Fruit fly (Drosophila melanogaster) whole organism, prepupa: Measurements from ENCODE around the gene CG6310.

Experiments used
- Blimp-1 ChIP-seq: fragments of 200-800 bp; sonication (Bioruptor generic); optimal IDR thresholded peaks from 3 replicates; lab custom pipeline; 2017; ENCODE audit warnings: missing biosample characterization, missing genetic modification characterization, mild to moderate bottlenecking, moderate library complexity, missing genetic modification reagents
- CG10631 ChIP-seq: fragments of 200-800 bp; sonication (Bioruptor generic); optimal IDR thresholded peaks from 2 replicates; lab custom pipeline; 2016; ENCODE audit warnings: missing biosample characterization, missing genetic modification characterization
- CG11294 ChIP-seq: fragments of 200-800 bp; sonication (Bioruptor generic); IDR thresholded peaks from 2 replicates; pipeline ENCODE4 v1.3.6; 2022; ENCODE audit warnings: missing biosample characterization, missing genetic modification characterization
- CG11762 ChIP-seq: fragments of 200-800 bp; sonication (Bioruptor generic); optimal IDR thresholded peaks from 3 replicates; lab custom pipeline; 2016; ENCODE audit warnings: missing biosample characterization, missing genetic modification characterization; ENCODE audit not compliant: insufficient read depth
- CG11902 ChIP-seq: fragments of 200-800 bp; sonication (Bioruptor generic); optimal IDR thresholded peaks from 3 replicates; lab custom pipeline; 2016; ENCODE audit warnings: missing biosample characterization, missing genetic modification characterization
- CG15336 ChIP-seq: fragments of 200-800 bp; sonication (Bioruptor generic); IDR thresholded peaks from 2 replicates; pipeline ENCODE4 v1.3.6; 2022; ENCODE audit warnings: missing biosample characterization, missing genetic modification characterization
- CG1621 ChIP-seq: fragments of 200-800 bp; sonication (Bioruptor generic); optimal IDR thresholded peaks from 3 replicates; lab custom pipeline; 2018; ENCODE audit warnings: missing biosample characterization, mild to moderate bottlenecking, missing genetic modification characterization
- CG31627 ChIP-seq: fragments of 200-800 bp; sonication (Bioruptor generic); optimal IDR thresholded peaks from 3 replicates; lab custom pipeline; 2016; ENCODE audit warnings: missing biosample characterization, missing genetic modification characterization
- CG32006 ChIP-seq: fragments of 200-800 bp; sonication (Bioruptor generic); optimal IDR thresholded peaks from 3 replicates; lab custom pipeline; 2017; ENCODE audit warnings: missing biosample characterization, mild to moderate bottlenecking, missing genetic modification characterization
- CG34406 ChIP-seq: fragments of 200-800 bp; sonication (Bioruptor generic); optimal IDR thresholded peaks from 3 replicates; lab custom pipeline; 2016; ENCODE audit warnings: missing biosample characterization, missing genetic modification characterization
- CG3919 ChIP-seq: fragments of 200-800 bp; sonication (Bioruptor generic); optimal IDR thresholded peaks from 3 replicates; lab custom pipeline; 2016; ENCODE audit warnings: missing biosample characterization, missing genetic modification characterization
- CG4318 ChIP-seq: fragments of 200-800 bp; sonication (Bioruptor generic); optimal IDR thresholded peaks from 3 replicates; lab custom pipeline; 2017; ENCODE audit warnings: missing biosample characterization, mild to moderate bottlenecking, missing genetic modification characterization
- CG6163 ChIP-seq: fragments of 200-800 bp; sonication (Bioruptor generic); IDR thresholded peaks from 3 replicates; pipeline ENCODE4 v1.3.6; 2022; ENCODE audit warnings: missing biosample characterization, missing genetic modification characterization
- CG6792 ChIP-seq: fragments of 200-800 bp; sonication (Bioruptor generic); optimal IDR thresholded peaks from 3 replicates; lab custom pipeline; 2016; ENCODE audit warnings: missing biosample characterization, missing genetic modification characterization
- CG6854 ChIP-seq: fragments of 200-800 bp; sonication (Bioruptor generic); optimal IDR thresholded peaks from 2 replicates; lab custom pipeline; 2017; ENCODE audit warnings: missing biosample characterization, mild to moderate bottlenecking, missing genetic modification characterization
- CG7368 ChIP-seq: fragments of 200-800 bp; sonication (Bioruptor generic); optimal IDR thresholded peaks from 3 replicates; lab custom pipeline; 2016; ENCODE audit warnings: missing biosample characterization, missing genetic modification characterization
- CG8119 ChIP-seq: fragments of 200-800 bp; sonication (Bioruptor generic); IDR thresholded peaks from 3 replicates; pipeline ENCODE4 v1.3.6; 2022; ENCODE audit warnings: missing biosample characterization, missing genetic modification characterization
- CG8319 ChIP-seq: fragments of 200-800 bp; sonication (Bioruptor generic); optimal IDR thresholded peaks from 3 replicates; lab custom pipeline; 2016; ENCODE audit warnings: missing biosample characterization, missing genetic modification characterization
- CG8632 ChIP-seq: fragments of 200-800 bp; sonication (Bioruptor generic); optimal IDR thresholded peaks from 3 replicates; lab custom pipeline; 2016; ENCODE audit warnings: missing biosample characterization, missing genetic modification characterization
- CG9139 ChIP-seq: fragments of 200-800 bp; sonication (Bioruptor generic); optimal IDR thresholded peaks from 3 replicates; lab custom pipeline; 2017; ENCODE audit warnings: missing biosample characterization, mild to moderate bottlenecking, missing genetic modification characterization
- Eip78C ChIP-seq: fragments of 200-800 bp; sonication (Bioruptor generic); peaks from one replicate; lab custom pipeline; 2016; ENCODE audit warnings: missing biosample characterization, missing genetic modification characterization
- Eip93F ChIP-seq: fragments of 200-800 bp; sonication (Bioruptor generic); optimal IDR thresholded peaks from 2 replicates; lab custom pipeline; 2016; ENCODE audit warnings: missing biosample characterization, mild to moderate bottlenecking, missing genetic modification characterization
- Ets21C ChIP-seq: fragments of 200-800 bp; sonication (Bioruptor generic); optimal IDR thresholded peaks from 3 replicates; lab custom pipeline; 2016; ENCODE audit warnings: missing biosample characterization, missing genetic modification characterization
- Ets96B ChIP-seq: fragments of 200-800 bp; optimal IDR thresholded peaks from 2 replicates; lab custom pipeline; 2019; ENCODE audit warnings: missing biosample characterization, mild to moderate bottlenecking, missing genetic modification characterization, moderate library complexity
- Gug ChIP-seq: fragments of 200-800 bp; sonication (Bioruptor generic); IDR thresholded peaks from 2 replicates; pipeline ENCODE4 v1.3.6; 2022; ENCODE audit warnings: missing biosample characterization, missing genetic modification characterization
- Hr39 ChIP-seq: fragments of 200-800 bp; sonication (Bioruptor generic); optimal IDR thresholded peaks from 2 replicates; lab custom pipeline; 2016; ENCODE audit warnings: missing biosample characterization, missing genetic modification characterization
- Hr4 ChIP-seq: fragments of 200-800 bp; sonication (Bioruptor generic); optimal IDR thresholded peaks from 3 replicates; lab custom pipeline; 2016; ENCODE audit warnings: missing biosample characterization, missing genetic modification characterization
- OdsH ChIP-seq: fragments of 200-800 bp; sonication (Bioruptor generic); optimal IDR thresholded peaks from 3 replicates; lab custom pipeline; 2016; ENCODE audit warnings: missing biosample characterization, missing genetic modification characterization
- Sox15 ChIP-seq: fragments of 200-800 bp; sonication (Bioruptor generic); optimal IDR thresholded peaks from 3 replicates; lab custom pipeline; 2016; ENCODE audit warnings: missing biosample characterization, missing genetic modification characterization
- achi ChIP-seq: fragments of 200-800 bp; sonication (Bioruptor generic); optimal IDR thresholded peaks from 3 replicates; lab custom pipeline; 2016; ENCODE audit warnings: missing biosample characterization, missing genetic modification characterization
- acj6 ChIP-seq: fragments of 200-800 bp; sonication (Bioruptor generic); optimal IDR thresholded peaks from 3 replicates; lab custom pipeline; 2016; ENCODE audit warnings: missing biosample characterization, missing genetic modification characterization
- cyc ChIP-seq: fragments of 200-800 bp; sonication (Bioruptor generic); optimal IDR thresholded peaks from 3 replicates; lab custom pipeline; 2016; ENCODE audit warnings: missing biosample characterization, missing genetic modification characterization
- dac ChIP-seq: fragments of 200-800 bp; sonication (Bioruptor generic); optimal IDR thresholded peaks from 2 replicates; lab custom pipeline; 2017; ENCODE audit warnings: missing biosample characterization, mild to moderate bottlenecking, missing genetic modification characterization
- eg ChIP-seq: fragments of 200-800 bp; sonication (Bioruptor generic); IDR thresholded peaks from 3 replicates; pipeline ENCODE4 v1.3.6; 2022; ENCODE audit warnings: missing biosample characterization, missing genetic modification characterization
- fd59A ChIP-seq: fragments of 200-800 bp; sonication (Bioruptor generic); optimal IDR thresholded peaks from 2 replicates; lab custom pipeline; 2017; ENCODE audit warnings: missing biosample characterization, mild to moderate bottlenecking, missing genetic modification characterization, missing genetic modification reagents
- fd85E ChIP-seq: fragments of 200-800 bp; sonication (Bioruptor generic); optimal IDR thresholded peaks from 3 replicates; lab custom pipeline; 2016; ENCODE audit warnings: missing biosample characterization, missing genetic modification characterization
- fkh ChIP-seq: fragments of 200-800 bp; sonication (Bioruptor generic); optimal IDR thresholded peaks from 3 replicates; lab custom pipeline; 2017; ENCODE audit warnings: missing biosample characterization, mild to moderate bottlenecking, missing genetic modification characterization, moderate library complexity
- lz ChIP-seq: fragments of 200-800 bp; sonication (Bioruptor generic); optimal IDR thresholded peaks from 3 replicates; lab custom pipeline; 2016; ENCODE audit warnings: missing biosample characterization, missing genetic modification characterization
- salr ChIP-seq, 2 experiments: fragments of 200-800 bp; sonication (Bioruptor generic); optimal IDR thresholded peaks; 3 replicates each; lab custom pipeline; 2016 to 2018; ENCODE audit warnings: missing biosample characterization in 2 of 2, missing genetic modification characterization in 2 of 2, mild to moderate bottlenecking in 1 of 2
- spab ChIP-seq: fragments of 200-800 bp; sonication (Bioruptor generic); optimal IDR thresholded peaks from 2 replicates; lab custom pipeline; 2017; ENCODE audit warnings: missing biosample characterization, mild to moderate bottlenecking, missing genetic modification characterization, missing genetic modification reagents
- ss ChIP-seq, 2 experiments: fragments of 200-800 bp; sonication (Bioruptor generic); optimal IDR thresholded peaks; 2 replicates in 1 of 2; 3 replicates in 1 of 2; lab custom pipeline; 2017 to 2018; ENCODE audit warnings: mild to moderate bottlenecking in 2 of 2, missing biosample characterization in 2 of 2, missing genetic modification characterization in 2 of 2, moderate library complexity in 1 of 2
- svp ChIP-seq: fragments of 200-800 bp; sonication (Bioruptor generic); peaks from one replicate; lab custom pipeline; 2016; ENCODE audit warnings: missing biosample characterization, missing genetic modification characterization
- topi ChIP-seq: fragments of 200-800 bp; sonication (Bioruptor generic); optimal IDR thresholded peaks from 3 replicates; lab custom pipeline; 2016; ENCODE audit warnings: missing biosample characterization, missing genetic modification characterization
- vri ChIP-seq: fragments of 200-800 bp; sonication (Bioruptor generic); optimal IDR thresholded peaks from 3 replicates; lab custom pipeline; 2016; ENCODE audit warnings: missing biosample characterization, mild to moderate bottlenecking, missing genetic modification characterization

CG6310 gene

dm6 chr3L:11093046-11093520 is 23.4 kb upstream of the CG6310 start, which contains the start of gene JIL-1 (continued):
- TF ChIP-seq CG11762 (GFP tag; lab: Kevin White, UChicago): no peak
- peak; percentile 41 for TF ChIP-seq achi (GFP tag; lab: Kevin White, UChicago)
- TF ChIP-seq CG8119 (GFP tag; lab: Robert Waterston, UW): no peak
- peak; percentile 45; the same call in 1 of the 2 replicates for TF ChIP-seq CG15336 (GFP tag; lab: Robert Waterston, UW)
- TF ChIP-seq CG7368: peak; percentile 20
- peak; percentile 51 for TF ChIP-seq cyc (GFP tag; lab: Kevin White, UChicago)
- TF ChIP-seq fkh (GFP tag; lab: Kevin White, UChicago): peak; percentile 9
- TF ChIP-seq Hr4: peak; percentile 34
- peak; percentile 72 for TF ChIP-seq lz (GFP tag; lab: Kevin White, UChicago)
- TF ChIP-seq Gug (GFP tag; lab: Robert Waterston, UW): peak; percentile 42; the same call in 1 of the 2 replicates
- peak; percentile 33 for TF ChIP-seq CG32006 (GFP tag; lab: Kevin White, UChicago)
- TF ChIP-seq fd59A (GFP tag; lab: Kevin White, UChicago): no peak
- TF ChIP-seq spab (GFP tag; lab: Kevin White, UChicago): no peak
- TF ChIP-seq acj6: peak; percentile 39
- no peak for TF ChIP-seq dac (GFP tag; lab: Kevin White, UChicago)
- peak; percentile 79 for TF ChIP-seq Eip78C (GFP tag; lab: Kevin White, UChicago)
- peak; percentile 23 for TF ChIP-seq Sox15
- peak; percentile 1 for TF ChIP-seq CG6792 (GFP tag; lab: Kevin White, UChicago)
- peak; percentile 1 for TF ChIP-seq Ets96B (tag; lab: Kevin White, UChicago)
- peak; percentile 57 for TF ChIP-seq CG3919
- no peak for TF ChIP-seq salr (GFP tag; optimal IDR thresholded peaks at IDR 0.05; lab: Kevin White, UChicago)
- TF ChIP-seq CG11294 (GFP tag; lab: Robert Waterston, UW): peak; percentile 32; the same call in 1 of the 2 replicates
- peak; percentile 56 for TF ChIP-seq CG31627
- TF ChIP-seq svp (GFP tag; lab: Kevin White, UChicago): peak; percentile 76
- TF ChIP-seq CG9139 (GFP tag; lab: Kevin White, UChicago): no peak
- TF ChIP-seq CG6163: peak; percentile 64
- no peak for TF ChIP-seq CG8319 (GFP tag; lab: Kevin White, UChicago)
- peak; percentile 17 for TF ChIP-seq CG8632 (GFP tag; lab: Kevin White, UChicago)

- TF ChIP-seq topi (GFP tag; lab: Kevin White, UChicago) (no peak), svp (GFP tag; lab: Kevin White, UChicago) (no peak), Sox15 (no peak), CG1621 (tag; lab: Kevin White, UChicago) (no peak), Ets21C (GFP tag; lab: Kevin White, UChicago) (no peak), vri (peak; percentile 28), CG9139 (GFP tag; lab: Kevin White, UChicago) (no peak), CG6163 (no peak; the same call in 2 of the 3 replicates)
Observed at dm6 chr3L:11092610-11092961, 22.9 kb upstream of the CG6310 start.

dm6 chr3L:11091943-11092609 is 22.4 kb upstream of the CG6310 start:
- TF ChIP-seq CG11762 (GFP tag; lab: Kevin White, UChicago) (peak; percentile 21), Gug (GFP tag; lab: Robert Waterston, UW) (peak; percentile 23; the same call in 1 of the 2 replicates), ss (GFP tag; optimal IDR thresholded peaks at IDR 0.05; lab: Kevin White, UChicago) (peak; percentile 21 to 52), CG8632 (GFP tag; lab: Kevin White, UChicago) (peak; percentile 53), CG11902 (GFP tag; lab: Kevin White, UChicago) (peak; percentile 28), fd85E (GFP tag; lab: Kevin White, UChicago) (peak; percentile 40), CG3919 (peak; percentile 79), lz (GFP tag; lab: Kevin White, UChicago) (peak; percentile 75), Ets96B (tag; lab: Kevin White, UChicago) (no peak), CG15336 (GFP tag; lab: Robert Waterston, UW) (0 out of 2 replicates have a peak, but pooled peaks have one; percentile 28), Hr39 (GFP tag; lab: Kevin White, UChicago) (peak; percentile 59), OdsH (GFP tag; lab: Kevin White, UChicago) (peak; percentile 67), cyc (GFP tag; lab: Kevin White, UChicago) (peak; percentile 73), fd59A (GFP tag; lab: Kevin White, UChicago) (no peak), Ets21C (GFP tag; lab: Kevin White, UChicago) (peak; percentile 42), CG11294 (GFP tag; lab: Robert Waterston, UW) (0 out of 2 replicates have a peak, but pooled peaks have one; percentile 9), CG8319 (GFP tag; lab: Kevin White, UChicago) (peak; percentile 59), eg (GFP tag; lab: Robert Waterston, UW) (peak; percentile 51; the same call in 1 of the 3 replicates), acj6 (peak; percentile 57), CG34406 (GFP tag; lab: Kevin White, UChicago) (peak; percentile 21), Blimp-1 (GFP tag; lab: Kevin White, UChicago) (peak; percentile 15), salr (GFP tag; optimal IDR thresholded peaks at IDR 0.05; lab: Kevin White, UChicago) (peak; percentile 7 to 28), Eip93F (GFP tag; lab: Kevin White, UChicago) (no peak), CG10631 (peak; percentile 67), CG4318 (GFP tag; lab: Kevin White, UChicago) (no peak), Eip78C (GFP tag; lab: Kevin White, UChicago) (peak; percentile 84), CG6854 (peak; percentile 18)
